Fruit fly (Drosophila melanogaster): Measurements from ENCODE around the gene CarT.

Gene CarT

DNA sequence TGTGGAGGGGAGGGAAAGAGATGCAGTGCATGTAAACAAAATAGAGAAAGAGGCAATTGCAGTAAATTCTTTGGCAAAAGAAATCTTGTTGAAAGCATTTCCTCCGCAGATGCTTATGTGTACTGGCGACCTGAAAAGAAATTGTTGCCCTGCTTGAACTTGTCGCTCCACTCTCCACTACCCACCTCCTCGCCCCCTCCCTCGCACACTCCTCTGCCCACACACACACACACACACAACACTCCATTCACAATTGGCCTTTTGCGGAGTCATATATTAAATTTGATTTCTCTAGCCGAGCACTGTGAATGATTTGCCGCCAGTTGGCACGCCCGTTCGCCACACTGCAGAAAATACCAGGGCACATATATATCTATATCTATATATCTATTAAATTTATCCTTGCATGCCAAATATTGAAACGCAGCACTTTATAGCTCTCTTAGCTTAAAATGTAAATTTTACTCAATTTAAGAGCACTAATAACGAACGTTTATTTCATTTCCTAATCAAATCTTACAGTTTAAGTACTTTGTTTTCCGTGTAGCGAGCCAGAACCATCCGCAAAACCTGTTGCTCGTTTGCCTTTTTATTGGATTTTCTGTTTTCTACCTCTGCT lies 28.9 kb upstream of the CarT start:
- TF ChIP-seq EcR (GFP tag; optimal IDR thresholded peaks at IDR 0.05) (no peak), CG8478 (optimal IDR thresholded peaks at IDR 0.05) (no peak), psq (optimal IDR thresholded peaks at IDR 0.05) (no peak), pan (optimal IDR thresholded peaks at IDR 0.05) (no peak), usp (GFP tag; optimal IDR thresholded peaks at IDR 0.05) (no peak), Dll (optimal IDR thresholded peaks at IDR 0.05) (no peak)

DNA sequence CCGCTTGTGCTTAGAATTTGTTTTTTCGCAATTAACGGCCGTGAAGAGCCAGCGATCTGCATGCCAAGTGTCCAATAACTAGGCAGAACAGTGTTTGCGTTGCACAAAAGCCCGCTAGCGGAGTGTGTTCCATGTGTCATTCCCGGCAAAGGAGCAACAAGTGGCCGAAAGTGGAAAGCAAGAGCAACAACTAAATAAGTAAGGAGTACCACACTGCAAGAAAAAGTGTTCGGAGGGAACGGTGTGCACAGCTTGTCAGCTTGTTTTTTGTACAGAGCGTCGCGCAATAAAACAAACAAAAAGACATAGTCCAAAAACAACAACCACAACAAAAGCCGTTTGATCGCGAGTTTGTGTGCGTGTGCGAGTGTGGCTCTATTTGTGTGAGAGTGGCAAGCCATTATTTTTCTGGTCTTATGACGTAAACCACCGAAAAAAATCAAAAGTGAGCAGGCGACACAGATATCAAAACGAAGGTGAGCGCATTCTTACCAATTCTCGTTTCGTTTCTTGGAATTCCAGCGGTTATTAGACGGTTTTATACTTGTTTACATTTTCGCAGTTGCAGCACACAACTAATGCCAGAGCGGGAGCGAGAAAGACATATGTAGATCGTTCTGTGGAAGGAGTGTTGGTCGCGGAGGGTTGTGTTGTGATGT lies 28.2 kb upstream of the CarT start:
- TF ChIP-seq Dll (optimal IDR thresholded peaks at IDR 0.05) (no peak), pan (optimal IDR thresholded peaks at IDR 0.05) (no peak), EcR (GFP tag; optimal IDR thresholded peaks at IDR 0.05) (no peak), CG8478 (optimal IDR thresholded peaks at IDR 0.05) (no peak), usp (GFP tag; optimal IDR thresholded peaks at IDR 0.05) (no peak), psq (optimal IDR thresholded peaks at IDR 0.05) (no peak)

DNA sequence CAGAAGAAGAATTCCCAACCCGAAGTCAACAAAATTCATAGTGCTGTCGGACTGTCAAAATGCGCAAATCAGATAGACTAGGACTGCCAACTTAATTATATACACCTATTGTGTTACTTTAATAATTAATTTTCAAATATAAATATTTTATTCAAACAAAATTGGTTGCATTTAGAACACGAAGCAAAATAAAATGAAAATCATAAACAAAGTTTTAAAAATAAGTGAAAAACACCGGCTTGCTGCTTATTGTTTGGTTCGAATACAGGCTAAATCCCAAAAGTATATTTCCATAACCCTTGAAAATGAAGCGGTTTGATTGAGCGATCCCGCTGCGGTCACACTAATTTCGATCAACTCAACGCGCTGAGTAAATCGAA lies 27.7 kb upstream of the CarT start, which contains the start of the genes Rhau and dia:
Rhau (minus strand) TSS at position 178 of the 380 bp plus-strand sequence.
dia (plus strand) TSS at position 337 of the 380 bp plus-strand sequence.
- TF ChIP-seq EcR (GFP tag; optimal IDR thresholded peaks at IDR 0.05) (no peak), pan (optimal IDR thresholded peaks at IDR 0.05) (no peak)

DNA sequence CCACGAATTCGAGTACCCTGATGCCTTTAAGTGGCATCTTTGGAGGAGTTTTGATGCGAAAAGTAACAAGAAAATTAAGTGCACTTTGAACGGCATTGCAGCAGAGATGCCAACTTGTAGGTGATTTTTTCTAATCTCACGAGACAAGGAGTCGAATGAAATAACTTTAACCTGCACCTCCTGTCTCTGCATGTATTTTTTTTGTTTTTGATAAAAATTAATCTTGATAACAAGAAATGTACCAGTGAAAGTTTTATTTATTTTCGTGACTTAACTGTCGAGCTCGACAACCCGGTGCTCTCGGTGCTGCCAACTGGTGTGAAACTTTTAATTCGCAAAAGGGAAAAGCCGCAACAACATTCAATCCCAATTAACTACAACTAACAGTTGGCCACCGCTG lies 22.1 kb upstream of the CarT start, which contains the start of the genes Amacr and Ns4:
Amacr (minus strand) TSS at position 182 of the 400 bp plus-strand sequence.
Ns4 (plus strand) TSS at position 317 of the 400 bp plus-strand sequence.
- TF ChIP-seq psq (optimal IDR thresholded peaks at IDR 0.05) = no peak
- no peak for TF ChIP-seq EcR (GFP tag; optimal IDR thresholded peaks at IDR 0.05)
- no peak for TF ChIP-seq Dll (optimal IDR thresholded peaks at IDR 0.05)
- no peak for TF ChIP-seq pan (optimal IDR thresholded peaks at IDR 0.05)
- no peak for TF ChIP-seq usp (GFP tag; optimal IDR thresholded peaks at IDR 0.05)
- no peak for TF ChIP-seq CG8478 (optimal IDR thresholded peaks at IDR 0.05)

DNA sequence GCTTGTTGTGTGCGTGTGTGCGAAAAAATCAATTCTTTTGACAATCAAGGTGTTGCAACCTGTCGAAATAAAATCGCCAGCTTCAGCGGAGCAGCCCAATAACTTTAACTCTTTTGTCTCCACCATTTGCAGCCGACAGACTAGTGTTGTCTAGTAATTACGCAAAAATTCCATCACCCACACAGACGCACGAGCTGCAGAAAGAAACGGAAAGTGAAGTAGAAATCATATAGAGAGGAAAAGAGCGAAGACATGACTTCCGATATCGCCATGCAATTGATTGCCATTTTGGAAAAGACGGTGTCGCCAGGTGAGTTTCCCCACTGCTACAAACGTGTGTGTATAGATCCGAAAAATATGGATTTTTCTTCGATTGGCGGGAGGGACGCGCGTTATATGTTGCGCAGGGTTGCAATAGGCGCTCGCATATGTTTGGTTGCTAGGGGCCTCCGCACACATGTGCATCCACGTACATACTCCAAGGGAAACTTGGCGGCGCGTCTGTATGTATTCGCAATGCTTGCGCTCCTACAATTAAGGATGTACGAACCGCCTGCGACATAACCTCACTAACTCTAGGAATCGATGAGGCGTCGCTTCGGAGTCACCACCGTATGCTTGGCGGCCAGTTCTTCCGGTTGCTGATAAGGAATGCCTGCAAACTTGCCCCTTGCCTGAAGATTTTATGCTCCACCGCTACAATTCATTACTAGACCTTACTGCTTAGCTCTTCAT lies 5.2 kb upstream of the CarT start:
- TF ChIP-seq CG8478 (optimal IDR thresholded peaks at IDR 0.05) = no peak
- no peak for TF ChIP-seq EcR (GFP tag; optimal IDR thresholded peaks at IDR 0.05)
- TF ChIP-seq Dll (optimal IDR thresholded peaks at IDR 0.05) = no peak
- no peak for TF ChIP-seq psq (optimal IDR thresholded peaks at IDR 0.05)
- TF ChIP-seq pan (optimal IDR thresholded peaks at IDR 0.05) = no peak
- TF ChIP-seq usp (GFP tag; optimal IDR thresholded peaks at IDR 0.05) = no peak

DNA sequence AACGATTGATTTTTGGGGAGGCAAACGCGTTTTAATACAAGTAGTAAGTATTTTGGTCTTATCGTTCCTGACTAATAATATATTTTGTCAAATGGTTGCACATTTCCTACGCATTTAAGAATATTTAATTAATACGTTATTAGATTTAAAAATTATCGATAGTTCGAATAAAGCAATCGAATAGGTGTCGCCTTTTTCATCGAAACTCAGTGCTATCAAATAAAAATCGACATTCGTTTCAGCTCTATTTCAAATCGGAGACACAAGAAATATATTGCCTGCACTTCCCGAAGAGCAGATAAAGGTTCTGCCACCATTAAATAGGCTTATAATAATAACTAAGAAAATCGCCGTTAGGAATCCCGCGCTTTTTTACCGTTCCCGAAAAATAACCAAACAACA lies 4.6 kb upstream of the CarT start:
- TF ChIP-seq EcR (GFP tag; optimal IDR thresholded peaks at IDR 0.05) (no peak), Dll (optimal IDR thresholded peaks at IDR 0.05) (no peak), psq (optimal IDR thresholded peaks at IDR 0.05) (no peak), usp (GFP tag; optimal IDR thresholded peaks at IDR 0.05) (no peak), CG8478 (optimal IDR thresholded peaks at IDR 0.05) (no peak), pan (optimal IDR thresholded peaks at IDR 0.05) (no peak)

DNA sequence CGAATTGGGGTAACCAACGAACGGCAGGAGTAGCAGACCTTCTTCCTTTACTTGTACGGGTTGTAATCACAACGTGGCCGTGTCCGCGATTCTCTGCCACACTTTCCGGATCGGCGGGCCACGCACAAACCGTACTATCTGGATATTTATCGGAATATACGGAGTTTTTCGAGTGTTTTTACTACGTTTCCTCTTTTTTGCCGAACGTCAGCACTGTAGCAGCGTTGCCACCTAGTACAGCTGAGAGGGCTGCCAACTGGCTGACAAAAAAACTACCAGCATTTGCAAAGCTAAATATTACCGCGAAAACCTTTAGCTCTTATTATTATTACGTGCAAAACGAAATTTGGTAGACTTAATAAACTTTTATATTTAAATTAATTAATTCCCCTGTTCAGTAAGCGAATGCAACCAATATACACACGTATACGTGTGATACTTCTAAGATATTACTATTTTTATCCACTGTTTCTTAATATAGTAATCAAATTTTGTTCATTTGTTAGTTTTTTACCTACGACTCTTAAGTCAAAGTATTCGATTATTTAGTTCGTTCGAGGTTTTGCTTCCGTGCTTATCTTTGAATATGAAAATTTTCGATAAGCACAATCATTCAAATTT lies 4.1 kb upstream of the CarT start, which contains the start of gene TM9SF2:
TM9SF2 (minus strand) TSS at position 244 of the 621 bp plus-strand sequence.
- no peak for TF ChIP-seq psq (optimal IDR thresholded peaks at IDR 0.05)
- TF ChIP-seq pan (optimal IDR thresholded peaks at IDR 0.05) = no peak
- TF ChIP-seq Dll (optimal IDR thresholded peaks at IDR 0.05) = no peak
- no peak for TF ChIP-seq EcR (GFP tag; optimal IDR thresholded peaks at IDR 0.05)
- TF ChIP-seq CG8478 (optimal IDR thresholded peaks at IDR 0.05) = no peak
- TF ChIP-seq usp (GFP tag; optimal IDR thresholded peaks at IDR 0.05) = no peak

DNA sequence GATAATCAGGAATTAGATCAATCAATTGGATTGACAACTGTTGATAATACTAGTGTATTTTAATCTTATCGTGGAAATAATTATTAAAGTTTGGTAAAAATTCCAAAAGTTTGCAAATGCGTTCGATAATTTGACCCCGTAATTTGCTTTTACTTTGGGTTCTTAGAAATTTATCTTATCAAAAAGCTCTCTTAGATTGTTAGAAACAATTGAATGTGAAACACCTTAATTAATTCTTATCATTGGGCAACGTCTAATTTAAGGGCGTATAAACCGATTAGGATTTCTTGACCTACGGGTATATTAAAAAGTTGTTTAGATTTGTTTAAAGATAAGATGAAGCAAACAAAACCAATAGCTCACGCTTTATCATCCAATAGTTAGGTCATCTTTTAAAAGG lies 2.9 kb upstream of the CarT start:
- TF ChIP-seq EcR (GFP tag; optimal IDR thresholded peaks at IDR 0.05) = no peak
- TF ChIP-seq pan (optimal IDR thresholded peaks at IDR 0.05) = no peak
- no peak for TF ChIP-seq CG8478 (optimal IDR thresholded peaks at IDR 0.05)
- no peak for TF ChIP-seq usp (GFP tag; optimal IDR thresholded peaks at IDR 0.05)
- TF ChIP-seq Dll (optimal IDR thresholded peaks at IDR 0.05) = no peak
- TF ChIP-seq psq (optimal IDR thresholded peaks at IDR 0.05) = no peak

DNA sequence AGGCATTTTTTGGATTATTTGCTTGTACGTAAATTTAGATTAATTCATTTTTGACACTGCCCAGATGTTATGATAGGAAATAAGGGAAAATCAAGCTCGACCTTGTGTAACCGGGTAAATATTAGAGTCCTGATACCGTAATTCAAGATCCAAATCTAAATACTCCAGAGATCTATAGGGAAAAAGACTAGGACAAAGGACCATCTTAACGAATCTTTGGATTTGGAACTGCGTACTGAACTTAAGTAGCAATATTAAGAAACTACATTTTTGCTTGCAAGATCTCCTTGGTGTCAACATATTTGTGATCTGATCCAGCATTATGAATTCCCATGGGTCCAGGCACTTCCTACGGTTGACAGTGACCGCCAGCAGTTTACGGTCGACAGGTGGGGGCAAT lies 3.6 kb downstream of the CarT start, which contains the start of gene CG9316:
CG9316 (minus strand) TSS at position 101 of the 400 bp plus-strand sequence.
- no peak for TF ChIP-seq Dll (optimal IDR thresholded peaks at IDR 0.05)
- TF ChIP-seq pan (optimal IDR thresholded peaks at IDR 0.05) = no peak

DNA sequence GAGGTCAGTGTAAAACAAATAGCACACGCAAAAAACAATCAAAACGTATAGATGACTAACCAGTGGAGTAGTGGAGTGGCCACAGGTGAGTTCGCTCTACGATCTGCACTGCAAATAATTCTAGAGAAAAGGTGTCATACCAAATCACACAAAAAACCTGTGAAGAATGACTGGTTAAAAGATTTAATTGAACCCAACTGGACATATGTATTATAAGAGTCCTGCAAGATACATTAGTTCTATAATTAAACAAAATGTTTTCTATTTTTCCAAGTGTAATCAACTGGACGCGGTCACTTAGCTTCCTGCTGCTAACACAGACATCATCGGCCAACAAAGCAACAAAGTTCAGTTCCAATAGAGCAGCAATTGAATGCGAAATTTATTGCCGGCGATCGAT lies 6.1 kb downstream of the CarT start:
- no peak for TF ChIP-seq usp (GFP tag; optimal IDR thresholded peaks at IDR 0.05)
- no peak for TF ChIP-seq EcR (GFP tag; optimal IDR thresholded peaks at IDR 0.05)
- TF ChIP-seq pan (optimal IDR thresholded peaks at IDR 0.05) = no peak

DNA sequence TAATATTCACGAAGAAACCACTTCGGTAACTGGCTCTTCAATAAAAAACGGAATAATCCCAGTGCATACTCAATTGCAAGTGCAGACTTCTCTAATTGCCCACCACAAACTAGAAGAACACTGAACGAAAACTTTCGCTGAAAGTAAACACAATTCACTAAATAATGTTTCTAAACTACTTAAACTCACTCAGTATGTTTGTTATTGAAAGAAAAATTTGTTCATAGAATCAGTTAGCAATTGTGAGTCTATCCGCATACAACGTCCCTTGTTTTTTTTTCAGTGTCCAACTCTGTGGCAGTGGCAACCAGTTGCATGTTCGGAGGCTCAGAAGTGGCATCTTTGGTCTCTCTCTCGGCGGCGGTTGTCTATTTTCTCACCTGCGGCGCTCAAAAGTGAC lies 8.6 kb downstream of the CarT start:
- TF ChIP-seq EcR (GFP tag; optimal IDR thresholded peaks at IDR 0.05) = no peak
- no peak for TF ChIP-seq usp (GFP tag; optimal IDR thresholded peaks at IDR 0.05)
- TF ChIP-seq psq (optimal IDR thresholded peaks at IDR 0.05) = no peak
- TF ChIP-seq CG8478 (optimal IDR thresholded peaks at IDR 0.05) = no peak
- no peak for TF ChIP-seq pan (optimal IDR thresholded peaks at IDR 0.05)

DNA sequence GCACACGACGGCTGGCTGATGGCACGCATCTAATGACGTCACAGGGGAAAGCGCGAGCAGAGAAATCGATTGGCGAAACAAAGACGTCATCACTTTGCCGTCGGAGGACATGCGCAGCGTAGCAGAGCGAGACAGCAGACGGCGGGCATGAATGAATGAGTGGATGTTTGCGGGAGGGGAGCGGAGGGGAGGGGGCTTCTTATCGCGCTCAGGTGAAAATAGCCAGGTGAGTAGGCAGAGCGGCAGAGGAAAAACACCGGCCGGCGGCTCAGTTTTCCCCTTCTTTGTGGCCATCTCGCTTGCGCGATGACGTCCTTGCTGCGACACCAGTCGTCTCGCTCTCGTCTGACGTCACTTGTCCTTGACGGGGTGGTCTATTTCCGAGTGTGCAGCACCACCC lies 10.1 kb downstream of the CarT start:
- no peak for TF ChIP-seq pan (optimal IDR thresholded peaks at IDR 0.05)
- TF ChIP-seq usp (GFP tag; optimal IDR thresholded peaks at IDR 0.05) = no peak
- no peak for TF ChIP-seq psq (optimal IDR thresholded peaks at IDR 0.05)
- TF ChIP-seq CG8478 (optimal IDR thresholded peaks at IDR 0.05) = no peak
- no peak for TF ChIP-seq EcR (GFP tag; optimal IDR thresholded peaks at IDR 0.05)
- TF ChIP-seq Dll (optimal IDR thresholded peaks at IDR 0.05) = no peak
